Fruit fly (Drosophila melanogaster) whole organism, embryonic: ENCODE measurements around the gene Mtpalpha.

Experiments used
- CG1024 ChIP-seq: fragments of 200-800 bp; sonication (Bioruptor generic); IDR thresholded peaks from 2 replicates; pipeline ENCODE4 v1.3.6; 2022; ENCODE audit warnings: missing biosample characterization, missing genetic modification characterization
- CG12391 ChIP-seq: fragments of 200-800 bp; sonication (Bioruptor generic); optimal IDR thresholded peaks from 3 replicates; lab custom pipeline; 2018; ENCODE audit warnings: missing biosample characterization, mild to moderate bottlenecking, missing genetic modification characterization, moderate library complexity
- CG12744 ChIP-seq: fragments of 200-800 bp; sonication (Bioruptor generic); optimal IDR thresholded peaks from 2 replicates; lab custom pipeline; 2016; ENCODE audit warnings: missing biosample characterization, missing genetic modification characterization
- CG13775 ChIP-seq: fragments of 200-800 bp; sonication (Bioruptor generic); optimal IDR thresholded peaks from 3 replicates; lab custom pipeline; 2017; ENCODE audit warnings: missing biosample characterization, mild to moderate bottlenecking, missing genetic modification characterization
- CG15696 ChIP-seq: fragments of 200-800 bp; sonication (Bioruptor generic); optimal IDR thresholded peaks from 2 replicates; lab custom pipeline; 2019; ENCODE audit warnings: missing biosample characterization, mild to moderate bottlenecking, missing genetic modification characterization, moderate library complexity
- CG16813 ChIP-seq: fragments of 200-800 bp; sonication (Bioruptor generic); IDR thresholded peaks from 3 replicates; pipeline ENCODE4 v1.3.6; 2022; ENCODE audit warnings: missing biosample characterization, missing genetic modification characterization; ENCODE audit not compliant: partially characterized antibody
- CG17361 ChIP-seq: fragments of 200-800 bp; sonication (Bioruptor generic); IDR thresholded peaks from 3 replicates; pipeline ENCODE4 v1.3.6; 2022; ENCODE audit warnings: missing biosample characterization, missing genetic modification characterization
- CG17829 ChIP-seq: fragments of 200-800 bp; optimal IDR thresholded peaks from 2 replicates; lab custom pipeline; 2019; ENCODE audit warnings: missing biosample characterization, mild to moderate bottlenecking, missing genetic modification characterization, moderate library complexity
- CG18599 ChIP-seq: fragments of 200-800 bp; sonication (Bioruptor generic); optimal IDR thresholded peaks from 3 replicates; lab custom pipeline; 2017; ENCODE audit warnings: missing biosample characterization, missing genetic modification characterization, mild to moderate bottlenecking, moderate library complexity, missing genetic modification reagents
- CG30431 ChIP-seq: fragments of 200-800 bp; sonication (Bioruptor generic); optimal IDR thresholded peaks from 2 replicates; lab custom pipeline; 2017; ENCODE audit warnings: missing biosample characterization, missing genetic modification characterization
- CG31441 ChIP-seq: fragments of 200-800 bp; sonication (Bioruptor generic); IDR thresholded peaks from 2 replicates; pipeline ENCODE4 v1.3.6; 2022; ENCODE audit warnings: missing biosample characterization, missing genetic modification characterization
- CG3995 ChIP-seq: fragments of 200-800 bp; sonication (Bioruptor generic); optimal IDR thresholded peaks from 3 replicates; lab custom pipeline; 2016; ENCODE audit warnings: missing biosample characterization, missing genetic modification characterization
- CG6683 ChIP-seq: fragments of 200-800 bp; sonication (Bioruptor generic); optimal IDR thresholded peaks from 2 replicates; lab custom pipeline; 2017; ENCODE audit warnings: missing biosample characterization, mild to moderate bottlenecking, missing genetic modification characterization, missing genetic modification reagents
- CG7372 ChIP-seq: fragments of 200-800 bp; sonication (Bioruptor generic); IDR thresholded peaks from 2 replicates; pipeline ENCODE4 v1.3.6; 2022; ENCODE audit warnings: missing biosample characterization, missing genetic modification characterization
- CG7987 ChIP-seq: fragments of 200-800 bp; sonication (Bioruptor generic); optimal IDR thresholded peaks from 2 replicates; lab custom pipeline; 2018; ENCODE audit warnings: missing biosample characterization, mild to moderate bottlenecking, missing genetic modification characterization, moderate library complexity
- CHES-1-like ChIP-seq: fragments of 200-800 bp; sonication (Bioruptor generic); optimal IDR thresholded peaks from 2 replicates; lab custom pipeline; 2016; ENCODE audit warnings: missing biosample characterization, missing genetic modification characterization
- CoRest ChIP-seq: fragments of 200-800 bp; sonication (Bioruptor generic); optimal IDR thresholded peaks from 3 replicates; lab custom pipeline; 2018; ENCODE audit warnings: missing biosample characterization, mild to moderate bottlenecking, missing genetic modification characterization, moderate library complexity
- CrebB ChIP-seq: fragments of 200-800 bp; sonication (Bioruptor generic); optimal IDR thresholded peaks from 3 replicates; lab custom pipeline; 2018; ENCODE audit warnings: missing biosample characterization, mild to moderate bottlenecking, missing genetic modification characterization
- Dbx ChIP-seq: fragments of 200-800 bp; sonication (Bioruptor generic); IDR thresholded peaks from 3 replicates; pipeline ENCODE4 v1.3.6; 2022; ENCODE audit warnings: missing biosample characterization, missing genetic modification characterization
- Dp ChIP-seq: fragments of 200-800 bp; sonication (Bioruptor generic); optimal IDR thresholded peaks from 2 replicates; lab custom pipeline; 2018; ENCODE audit warnings: missing biosample characterization, mild to moderate bottlenecking, missing genetic modification characterization, moderate library complexity
- Drgx ChIP-seq: fragments of 200-800 bp; sonication (Bioruptor generic); IDR thresholded peaks from 2 replicates; pipeline ENCODE4 v1.3.6; 2022; ENCODE audit warnings: missing biosample characterization, missing genetic modification characterization
- Gug ChIP-seq: fragments of 200-800 bp; sonication (Bioruptor generic); IDR thresholded peaks from 4 replicates; pipeline ENCODE4 v1.3.6; 2022; ENCODE audit warnings: missing biosample characterization, missing genetic modification characterization
- HmgD ChIP-seq: fragments of 200-800 bp; sonication (Bioruptor generic); optimal IDR thresholded peaks from 3 replicates; lab custom pipeline; 2016; ENCODE audit warnings: missing biosample characterization, missing genetic modification characterization
- Poxn ChIP-seq: fragments of 200-800 bp; sonication (Bioruptor generic); IDR thresholded peaks from 2 replicates; pipeline ENCODE4 v1.3.6; 2022; ENCODE audit warnings: missing biosample characterization, missing genetic modification characterization
- Scr ChIP-seq: fragments of 200-800 bp; sonication (Bioruptor generic); IDR thresholded peaks from 2 replicates; pipeline ENCODE4 v1.3.6; 2022; ENCODE audit warnings: missing biosample characterization, missing genetic modification characterization; ENCODE audit not compliant: partially characterized antibody
- Side ChIP-seq: fragments of 200-800 bp; sonication (Bioruptor generic); optimal IDR thresholded peaks from 2 replicates; lab custom pipeline; 2016; ENCODE audit warnings: missing biosample characterization, missing genetic modification characterization
- Spps ChIP-seq: fragments of 200-800 bp; sonication (Bioruptor generic); optimal IDR thresholded peaks from 2 replicates; lab custom pipeline; 2018; ENCODE audit warnings: missing biosample characterization, mild to moderate bottlenecking, missing genetic modification characterization
- Tbp ChIP-seq: fragments of >200 bp; optimal IDR thresholded peaks from 2 replicates; lab custom pipeline; 2018; ENCODE audit warnings: missing biosample characterization, missing genetic modification characterization
- Vsx1 ChIP-seq: fragments of 200-800 bp; sonication (Bioruptor generic); optimal IDR thresholded peaks from 2 replicates; lab custom pipeline; 2017; ENCODE audit warnings: missing biosample characterization, mild to moderate bottlenecking, missing genetic modification characterization, missing genetic modification reagents
- Xbp1 ChIP-seq: fragments of 200-800 bp; sonication (Bioruptor generic); optimal IDR thresholded peaks from 3 replicates; lab custom pipeline; 2016; ENCODE audit warnings: missing biosample characterization, mild to moderate bottlenecking, missing genetic modification characterization
- caup ChIP-seq: fragments of 200-800 bp; sonication (Bioruptor generic); optimal IDR thresholded peaks from 3 replicates; lab custom pipeline; 2017; ENCODE audit warnings: missing biosample characterization, mild to moderate bottlenecking, missing genetic modification characterization, moderate library complexity; ENCODE audit not compliant: severe bottlenecking
- dimm ChIP-seq: fragments of 200-800 bp; sonication (Bioruptor generic); IDR thresholded peaks from 2 replicates; pipeline ENCODE4 v1.3.6; 2022; ENCODE audit warnings: missing biosample characterization, missing genetic modification characterization
- esg ChIP-seq: fragments of 200-800 bp; sonication (Bioruptor generic); conservative IDR thresholded peaks from 2 replicates; pipeline ENCODE4 v1.3.6; 2022; ENCODE audit warnings: missing biosample characterization, missing genetic modification characterization
- eve ChIP-seq, 2 experiments: fragments of >200 bp; optimal IDR thresholded peaks; 2 replicates each; lab custom pipeline; 2017; ENCODE audit warnings: missing biosample characterization in 2 of 2, missing genetic modification characterization in 2 of 2
- lbe ChIP-seq: fragments of 200-800 bp; sonication (Bioruptor generic); optimal IDR thresholded peaks from 2 replicates; lab custom pipeline; 2016; ENCODE audit warnings: missing biosample characterization, mild to moderate bottlenecking, missing genetic modification characterization
- nmo ChIP-seq: fragments of 200-800 bp; sonication (Bioruptor generic); optimal IDR thresholded peaks from 2 replicates; lab custom pipeline; 2018; ENCODE audit warnings: missing biosample characterization, mild to moderate bottlenecking, missing genetic modification characterization, moderate library complexity
- oc ChIP-seq: fragments of 200-800 bp; sonication (Bioruptor generic); optimal IDR thresholded peaks from 2 replicates; lab custom pipeline; 2018; ENCODE audit warnings: missing biosample characterization, mild to moderate bottlenecking, missing genetic modification characterization, moderate library complexity
- pan ChIP-seq, 4 experiments: fragments of >200 bp in 3 of 4; fragments of 200-800 bp in 1 of 4; sonication (Bioruptor generic) in 1 of 4; optimal IDR thresholded peaks in 3 of 4; IDR thresholded peaks in 1 of 4; 2 replicates each; pipeline versions ENCODE4 v1.3.6 to Lab custom; 2017 to 2022; ENCODE audit warnings: missing biosample characterization in 2 of 4, missing genetic modification characterization in 2 of 4, mixed read lengths in 1 of 4
- peb ChIP-seq: fragments of 200-800 bp; sonication (Bioruptor generic); IDR thresholded peaks from 2 replicates; pipeline ENCODE4 v1.3.6; 2022; ENCODE audit warnings: missing biosample characterization, missing genetic modification characterization
- pfk ChIP-seq: fragments of 200-800 bp; sonication (Bioruptor generic); optimal IDR thresholded peaks from 2 replicates; lab custom pipeline; 2018; ENCODE audit warnings: missing biosample characterization, mild to moderate bottlenecking, missing genetic modification characterization, moderate library complexity
- rib ChIP-seq: fragments of 200-800 bp; sonication (Bioruptor generic); IDR thresholded peaks from 2 replicates; pipeline ENCODE4 v1.3.6; 2022; ENCODE audit warnings: missing biosample characterization, missing genetic modification characterization
- run ChIP-seq: fragments of 200-800 bp; sonication (Bioruptor generic); optimal IDR thresholded peaks from 3 replicates; lab custom pipeline; 2018; ENCODE audit warnings: missing biosample characterization, mild to moderate bottlenecking, missing genetic modification characterization
- sc ChIP-seq, 3 experiments: fragments of >200 bp in 2 of 3; fragments of 200-800 bp in 1 of 3; sonication (Bioruptor generic) in 1 of 3; optimal IDR thresholded peaks; 2 replicates in 2 of 3; 3 replicates in 1 of 3; lab custom pipeline; 2017; ENCODE audit warnings: mild to moderate bottlenecking in 1 of 3, missing biosample characterization in 1 of 3, missing genetic modification characterization in 1 of 3, missing genetic modification reagents in 1 of 3
- seq ChIP-seq: fragments of 200-800 bp; sonication (Bioruptor generic); IDR thresholded peaks from 2 replicates; pipeline ENCODE4 v1.3.6; 2022; ENCODE audit warnings: missing biosample characterization, missing genetic modification characterization
- slou ChIP-seq: fragments of 200-800 bp; sonication (Bioruptor generic); optimal IDR thresholded peaks from 3 replicates; lab custom pipeline; 2016; ENCODE audit warnings: missing biosample characterization, missing genetic modification characterization
- tgo ChIP-seq: fragments of 200-800 bp; sonication (Bioruptor generic); IDR thresholded peaks from 3 replicates; pipeline ENCODE4 v1.3.6; 2022; ENCODE audit warnings: missing biosample characterization, missing genetic modification characterization
- vvl ChIP-seq: fragments of 200-800 bp; sonication (Bioruptor generic); IDR thresholded peaks from 2 replicates; pipeline ENCODE4 v1.3.6; 2022; ENCODE audit warnings: missing biosample characterization, missing genetic modification characterization
- yki ChIP-seq: fragments of >200 bp; optimal IDR thresholded peaks from 3 replicates; lab custom pipeline; 2018
- z ChIP-seq: fragments of 200-800 bp; sonication (Bioruptor generic); IDR thresholded peaks from 3 replicates; pipeline ENCODE4 v1.3.6; 2022; ENCODE audit warnings: missing biosample characterization, missing genetic modification characterization

The Mtpalpha gene

dm6 chr2L:9594625-9595300 lies 18.2 kb upstream of the Mtpalpha start (continued):
- no peak for TF ChIP-seq CG6683 (GFP tag; lab: Kevin White, UChicago)
- TF ChIP-seq Side, result no peak
- no peak for TF ChIP-seq Poxn (GFP tag; lab: Robert Waterston, UW)
- no peak for TF ChIP-seq Gug
- no peak for TF ChIP-seq Dp
- no peak for TF ChIP-seq seq (GFP tag; lab: Robert Waterston, UW)
- peak; percentile 31 for TF ChIP-seq CoRest (tag; lab: Kevin White, UChicago)
- TF ChIP-seq tgo (GFP tag; lab: Robert Waterston, UW), result peak; percentile 18; the same call in 1 of the 3 replicates
- no peak for TF ChIP-seq lbe
- TF ChIP-seq CG12744 (GFP tag; lab: Kevin White, UChicago), result no peak
- TF ChIP-seq HmgD (GFP tag; lab: Kevin White, UChicago), result no peak
- no peak for TF ChIP-seq CG7987 (GFP tag; lab: Kevin White, UChicago)
- TF ChIP-seq Dbx (GFP tag; lab: Robert Waterston, UW), result no peak
- peak; percentile 25; the same call in 1 of the 2 replicates for TF ChIP-seq peb (GFP tag; lab: Robert Waterston, UW)
- TF ChIP-seq run (tag; lab: Kevin White, UChicago), result no peak
- TF ChIP-seq CHES-1-like (GFP tag; lab: Kevin White, UChicago), result no peak
- TF ChIP-seq Spps (tag; lab: Kevin White, UChicago), result peak; percentile 56
- no peak for TF ChIP-seq CG7372
- peak; percentile 68 for TF ChIP-seq CG17361 (GFP tag; lab: Robert Waterston, UW)
- no peak for TF ChIP-seq oc (tag; lab: Kevin White, UChicago)
- no peak for TF ChIP-seq rib (GFP tag; lab: Robert Waterston, UW)
- no peak for TF ChIP-seq dimm (GFP tag; lab: Robert Waterston, UW)
- no peak for TF ChIP-seq Tbp (GFP tag; lab: Kevin White, UChicago)
- TF ChIP-seq pan (optimal IDR thresholded peaks at IDR 0.05; lab: Kevin White, UChicago), result no peak
- peak in 1 of 2 experiments; percentile 55 for TF ChIP-seq pan (GFP tag; optimal IDR thresholded peaks at IDR 0.05 in 1 of 2, IDR thresholded peaks at IDR 0.05 in 1 of 2)
- no peak for TF ChIP-seq CG3995
- TF ChIP-seq CG30431 (GFP tag; lab: Kevin White, UChicago), result no peak
- peak; percentile 29 for TF ChIP-seq CG18599 (GFP tag; lab: Kevin White, UChicago)
- peak; percentile 73 for TF ChIP-seq CG15696 (tag; lab: Kevin White, UChicago)
- peak; percentile 62 for TF ChIP-seq nmo (GFP tag; lab: Kevin White, UChicago)
- TF ChIP-seq CG31441 (GFP tag; lab: Robert Waterston, UW), result peak; percentile 68; the same call in 1 of the 2 replicates
- no peak for TF ChIP-seq slou (GFP tag; lab: Kevin White, UChicago)
- peak; percentile 40 for TF ChIP-seq Xbp1 (GFP tag; lab: Kevin White, UChicago)
- no peak for TF ChIP-seq Drgx (GFP tag; lab: Robert Waterston, UW)
- no peak for TF ChIP-seq sc (optimal IDR thresholded peaks at IDR 0.05; lab: Kevin White, UChicago)
- TF ChIP-seq sc (GFP tag; optimal IDR thresholded peaks at IDR 0.05; lab: Kevin White, UChicago), result peak; percentile 15
- peak; percentile 61 for TF ChIP-seq CG12391
- TF ChIP-seq esg, result no peak
- TF ChIP-seq yki (lab: Kevin White, UChicago), result no peak
- peak; percentile 44 for TF ChIP-seq CG13775 (GFP tag; lab: Kevin White, UChicago)
- no peak for TF ChIP-seq pfk (GFP tag; lab: Kevin White, UChicago)
- peak; percentile 56; the same call in 1 of the 2 replicates for TF ChIP-seq vvl (GFP tag; lab: Robert Waterston, UW)
- TF ChIP-seq Scr, result no peak
- TF ChIP-seq z (GFP tag; lab: Robert Waterston, UW), result no peak
- TF ChIP-seq caup (GFP tag; lab: Kevin White, UChicago), result no peak
- TF ChIP-seq eve (GFP tag; optimal IDR thresholded peaks at IDR 0.05; lab: Kevin White, UChicago), result peak in 1 of 2 experiments; percentile 47
- TF ChIP-seq CG1024 (GFP tag; lab: Robert Waterston, UW), result 0 out of 2 replicates have a peak, but pooled peaks have one; percentile 15
- TF ChIP-seq CG16813 (GFP tag; lab: Robert Waterston, UW), result no peak
- no peak for TF ChIP-seq CrebB (tag; lab: Kevin White, UChicago)
- no peak for TF ChIP-seq Vsx1 (GFP tag; lab: Kevin White, UChicago)
- TF ChIP-seq CG17829 (tag; lab: Kevin White, UChicago), result peak; percentile 80
